Worm (Caenorhabditis elegans) whole organism, L2 larva: ENCODE results near the gene sftb-1.

ENCODE experiments used
- Y55F3AM.14 ChIP-seq: fragments of 200-800 bp; sonication (Bioruptor generic); optimal IDR thresholded peaks from 2 replicates; lab custom pipeline; 2018; ENCODE audit warnings: mild to moderate bottlenecking, missing genetic modification characterization, missing compliant biosample characterization
- alr-1 ChIP-seq: fragments of 150-350 bp; optimal IDR thresholded peaks from 2 replicates; lab custom pipeline; 2014; ENCODE audit warnings: missing biosample characterization, missing genetic modification characterization
- ama-1 ChIP-seq: fragments of 150-350 bp; optimal IDR thresholded peaks from 2 replicates; lab custom pipeline; 2018; ENCODE audit warnings: inconsistent platforms
- ceh-82 ChIP-seq: fragments of 150-350 bp; optimal IDR thresholded peaks from 2 replicates; lab custom pipeline; 2014; ENCODE audit warnings: missing biosample characterization, missing genetic modification characterization
- elt-1 ChIP-seq: fragments of 150-350 bp; optimal IDR thresholded peaks from 2 replicates; lab custom pipeline; 2014; ENCODE audit warnings: missing biosample characterization, missing genetic modification characterization
- lin-39 ChIP-seq: fragments of 150-350 bp; optimal IDR thresholded peaks from 2 replicates; lab custom pipeline; 2014; ENCODE audit warnings: missing biosample characterization, missing genetic modification reagents, missing genetic modification characterization
- nhr-12 ChIP-seq: fragments of 150-350 bp; optimal IDR thresholded peaks from 2 replicates; lab custom pipeline; 2014; ENCODE audit warnings: missing biosample characterization, missing genetic modification characterization
- nhr-23 ChIP-seq: fragments of 150-350 bp; optimal IDR thresholded peaks from 2 replicates; lab custom pipeline; 2014; ENCODE audit warnings: missing biosample characterization, missing genetic modification reagents, missing genetic modification characterization
- nhr-25 ChIP-seq: fragments of 150-350 bp; sonication (generic microtip); optimal IDR thresholded peaks from 3 replicates; lab custom pipeline; 2014; ENCODE audit warnings: missing biosample characterization, missing genetic modification characterization
- nhr-6 ChIP-seq: fragments of 150-350 bp; optimal IDR thresholded peaks from 2 replicates; lab custom pipeline; 2014; ENCODE audit warnings: missing biosample characterization, missing genetic modification characterization
- unc-62 ChIP-seq: fragments of 150-350 bp; optimal IDR thresholded peaks from 2 replicates; lab custom pipeline; 2014; ENCODE audit warnings: missing biosample characterization, missing genetic modification reagents, missing genetic modification characterization
- zag-1 ChIP-seq: fragments of 150-350 bp; optimal IDR thresholded peaks from 2 replicates; lab custom pipeline; 2014; ENCODE audit warnings: missing biosample characterization, missing genetic modification characterization
- ztf-11 ChIP-seq: sonication (generic microtip); optimal IDR thresholded peaks from 2 replicates; lab custom pipeline; 2017; ENCODE audit warnings: missing biosample characterization, missing genetic modification characterization

- TF ChIP-seq alr-1 (tag; lab: Kevin White, UChicago) (no peak), nhr-6 (no peak), nhr-12 (tag; lab: Kevin White, UChicago) (no peak), nhr-23 (tag; lab: Kevin White, UChicago) (no peak), unc-62 (GFP tag; lab: Kevin White, UChicago) (no peak), elt-1 (tag; lab: Kevin White, UChicago) (no peak), lin-39 (no peak), Y55F3AM.14 (GFP tag; lab: Kevin White, UChicago) (no peak), ztf-11 (tag; lab: Kevin White, UChicago) (no peak), ceh-82 (no peak), nhr-25 (tag; lab: Kevin White, UChicago) (no peak), ama-1 (lab: Kevin White, UChicago) (no peak), zag-1 (tag; lab: Kevin White, UChicago) (no peak)
These were observed 5.5 kb upstream of the sftb-1 start for ce11 chrIII:4274524-4274923.
